Fruit fly (Drosophila melanogaster) whole organism, embryonic: ENCODE measurements around the gene CG14339.

Experiments
- Antp ChIP-seq: fragments of 200-800 bp; sonication (Bioruptor generic); optimal IDR thresholded peaks from 3 replicates; lab custom pipeline; 2016; ENCODE audit warnings: missing biosample characterization, missing genetic modification characterization
- CG10462 ChIP-seq: fragments of 200-800 bp; sonication (Bioruptor generic); optimal IDR thresholded peaks from 2 replicates; lab custom pipeline; 2016; ENCODE audit warnings: missing biosample characterization, missing genetic modification characterization
- CG10543 ChIP-seq: fragments of 200-800 bp; sonication (Bioruptor generic); optimal IDR thresholded peaks from 3 replicates; lab custom pipeline; 2017; ENCODE audit warnings: missing biosample characterization, mild to moderate bottlenecking, missing genetic modification characterization, moderate library complexity
- CG11247 ChIP-seq: fragments of 200-800 bp; sonication (Bioruptor generic); IDR thresholded peaks from 2 replicates; pipeline ENCODE4 v1.3.6; 2022; ENCODE audit warnings: missing biosample characterization, missing genetic modification characterization
- CG11560 ChIP-seq: fragments of 200-800 bp; sonication (Bioruptor generic); IDR thresholded peaks from 3 replicates; pipeline ENCODE4 v1.3.6; 2022; ENCODE audit warnings: missing biosample characterization, missing genetic modification characterization
- CG12155 ChIP-seq: fragments of 200-800 bp; sonication (Bioruptor generic); optimal IDR thresholded peaks from 3 replicates; lab custom pipeline; 2016; ENCODE audit warnings: missing biosample characterization, missing genetic modification characterization
- CG12299 ChIP-seq: fragments of 200-800 bp; sonication (Bioruptor generic); optimal IDR thresholded peaks from 2 replicates; lab custom pipeline; 2018; ENCODE audit warnings: missing biosample characterization, mild to moderate bottlenecking, missing genetic modification characterization
- CG14667 ChIP-seq: fragments of 200-800 bp; sonication (Bioruptor generic); IDR thresholded peaks from 2 replicates; pipeline ENCODE4 v1.3.6; 2022; ENCODE audit warnings: missing biosample characterization, missing genetic modification characterization
- CG15073 ChIP-seq: fragments of 200-800 bp; sonication (Bioruptor generic); optimal IDR thresholded peaks from 2 replicates; lab custom pipeline; 2016; ENCODE audit warnings: missing biosample characterization, missing genetic modification characterization
- CG15269 ChIP-seq: fragments of 200-800 bp; sonication (Bioruptor generic); optimal IDR thresholded peaks from 2 replicates; lab custom pipeline; 2018; ENCODE audit warnings: missing biosample characterization, mild to moderate bottlenecking, missing genetic modification characterization, moderate library complexity
- CG18764 ChIP-seq: fragments of 200-800 bp; sonication (Bioruptor generic); optimal IDR thresholded peaks from 3 replicates; lab custom pipeline; 2016; ENCODE audit warnings: missing biosample characterization, missing genetic modification characterization
- CG2199 ChIP-seq: fragments of 200-800 bp; sonication (Bioruptor generic); IDR thresholded peaks from 3 replicates; pipeline ENCODE4 v1.3.6; 2022; ENCODE audit warnings: missing biosample characterization, missing genetic modification characterization
- CG3407 ChIP-seq: fragments of 200-800 bp; sonication (Bioruptor generic); optimal IDR thresholded peaks from 2 replicates; lab custom pipeline; 2018; ENCODE audit warnings: missing biosample characterization, mild to moderate bottlenecking, missing genetic modification characterization
- CG3995 ChIP-seq: fragments of 200-800 bp; sonication (Bioruptor generic); optimal IDR thresholded peaks from 3 replicates; lab custom pipeline; 2016; ENCODE audit warnings: missing biosample characterization, missing genetic modification characterization
- CG4404 ChIP-seq: fragments of 200-800 bp; sonication (Bioruptor generic); IDR thresholded peaks from 2 replicates; pipeline ENCODE4 v1.3.6; 2022; ENCODE audit warnings: missing biosample characterization, missing genetic modification characterization
- CG6854 ChIP-seq: fragments of 200-800 bp; sonication (Bioruptor generic); optimal IDR thresholded peaks from 3 replicates; lab custom pipeline; 2017; ENCODE audit warnings: missing biosample characterization, mild to moderate bottlenecking, missing genetic modification characterization
- CG7786 ChIP-seq: fragments of 200-800 bp; sonication (Bioruptor generic); optimal IDR thresholded peaks from 2 replicates; lab custom pipeline; 2016; ENCODE audit warnings: missing biosample characterization, missing genetic modification characterization
- CG8281 ChIP-seq: fragments of 200-800 bp; sonication (Bioruptor generic); optimal IDR thresholded peaks from 2 replicates; lab custom pipeline; 2018; ENCODE audit warnings: missing biosample characterization, mild to moderate bottlenecking, missing genetic modification characterization, moderate library complexity
- CG8765 ChIP-seq: fragments of 200-800 bp; sonication (Bioruptor generic); IDR thresholded peaks from 2 replicates; pipeline ENCODE4 v1.3.6; 2022; ENCODE audit warnings: missing biosample characterization, missing genetic modification characterization
- CG9215 ChIP-seq: fragments of 200-800 bp; sonication (Bioruptor generic); IDR thresholded peaks from 2 replicates; pipeline ENCODE4 v1.3.6; 2022; ENCODE audit warnings: missing biosample characterization, missing genetic modification characterization
- Chrac-16 ChIP-seq: fragments of 200-800 bp; sonication (Bioruptor generic); optimal IDR thresholded peaks from 3 replicates; lab custom pipeline; 2016; ENCODE audit warnings: missing biosample characterization, missing genetic modification characterization
- CkIIα-i1 ChIP-seq: fragments of 200-800 bp; sonication (Bioruptor generic); IDR thresholded peaks from 2 replicates; pipeline ENCODE4 v1.3.6; 2022; ENCODE audit warnings: missing biosample characterization, missing genetic modification characterization
- D19B ChIP-seq: fragments of 200-800 bp; sonication (Bioruptor generic); optimal IDR thresholded peaks from 2 replicates; lab custom pipeline; 2017; ENCODE audit warnings: missing biosample characterization, mild to moderate bottlenecking, missing genetic modification characterization
- Dek ChIP-seq: fragments of 200-800 bp; sonication (Bioruptor generic); optimal IDR thresholded peaks from 3 replicates; lab custom pipeline; 2019; ENCODE audit warnings: missing biosample characterization, mild to moderate bottlenecking, missing genetic modification characterization, moderate library complexity
- Dfd ChIP-seq, 2 experiments: fragments of >200 bp; optimal IDR thresholded peaks; 2 replicates each; lab custom pipeline; 2017; ENCODE audit warnings: missing biosample characterization in 2 of 2, missing genetic modification characterization in 2 of 2
- Hmr ChIP-seq: fragments of 200-800 bp; sonication (Bioruptor generic); optimal IDR thresholded peaks from 3 replicates; lab custom pipeline; 2017; ENCODE audit warnings: mild to moderate bottlenecking, missing biosample characterization, missing genetic modification reagents, missing genetic modification characterization
- Hr51 ChIP-seq, 2 experiments: fragments of 200-800 bp; sonication (Bioruptor generic); optimal IDR thresholded peaks; 2 replicates in 1 of 2; 3 replicates in 1 of 2; lab custom pipeline; 2016 to 2018; ENCODE audit warnings: missing biosample characterization in 2 of 2, missing genetic modification characterization in 2 of 2, mild to moderate bottlenecking in 1 of 2, moderate library complexity in 1 of 2
- Jarid2 ChIP-seq: fragments of 200-800 bp; sonication (Bioruptor generic); optimal IDR thresholded peaks from 3 replicates; lab custom pipeline; 2017; ENCODE audit warnings: mild to moderate bottlenecking, missing biosample characterization, missing genetic modification reagents, missing genetic modification characterization
- Max ChIP-seq: fragments of 200-800 bp; sonication (Bioruptor generic); optimal IDR thresholded peaks from 2 replicates; lab custom pipeline; 2016; ENCODE audit warnings: missing biosample characterization, mild to moderate bottlenecking, missing genetic modification characterization
- Myb ChIP-seq: fragments of 200-800 bp; sonication (Bioruptor generic); optimal IDR thresholded peaks from 2 replicates; lab custom pipeline; 2016; ENCODE audit warnings: missing biosample characterization, missing genetic modification characterization
- Nf-YA ChIP-seq: fragments of 200-800 bp; sonication (Bioruptor generic); IDR thresholded peaks from 2 replicates; pipeline ENCODE4 v1.3.6; 2022; ENCODE audit warnings: missing biosample characterization, missing genetic modification characterization
- TFAM ChIP-seq: fragments of 200-800 bp; sonication (Bioruptor generic); optimal IDR thresholded peaks from 2 replicates; lab custom pipeline; 2017; ENCODE audit warnings: missing biosample characterization, missing genetic modification characterization, inconsistent platforms
- Trl ChIP-seq, 3 experiments: fragments of >200 bp in 2 of 3; fragments of 200-800 bp in 1 of 3; sonication (Bioruptor generic) in 1 of 3; optimal IDR thresholded peaks; 2 replicates in 1 of 3; 3 replicates in 2 of 3; lab custom pipeline; 2016 to 2017; ENCODE audit warnings: missing biosample characterization in 1 of 3, missing genetic modification characterization in 1 of 3
- aop ChIP-seq: fragments of 200-800 bp; sonication (Bioruptor generic); IDR thresholded peaks from 2 replicates; pipeline ENCODE4 v1.3.6; 2022; ENCODE audit warnings: missing biosample characterization, missing genetic modification characterization
- cg ChIP-seq: fragments of 200-800 bp; sonication (Bioruptor generic); optimal IDR thresholded peaks from 3 replicates; lab custom pipeline; 2019; ENCODE audit warnings: missing biosample characterization, mild to moderate bottlenecking, missing genetic modification characterization, moderate library complexity
- dati ChIP-seq: fragments of 200-800 bp; sonication (Bioruptor generic); IDR thresholded peaks from 2 replicates; pipeline ENCODE4 v1.3.6; 2022; ENCODE audit warnings: missing biosample characterization, missing genetic modification characterization
- dmrt99B ChIP-seq: fragments of 200-800 bp; sonication (Bioruptor generic); optimal IDR thresholded peaks from 2 replicates; lab custom pipeline; 2018; ENCODE audit warnings: missing biosample characterization, mild to moderate bottlenecking, missing genetic modification characterization, moderate library complexity
- fd64A ChIP-seq: fragments of 200-800 bp; sonication (Bioruptor generic); optimal IDR thresholded peaks from 3 replicates; lab custom pipeline; 2018; ENCODE audit warnings: missing biosample characterization, mild to moderate bottlenecking, missing genetic modification characterization
- fru ChIP-seq: fragments of >200 bp; optimal IDR thresholded peaks from 2 replicates; lab custom pipeline; 2017
- h ChIP-seq: fragments of >200 bp; optimal IDR thresholded peaks from 2 replicates; lab custom pipeline; 2017
- klu ChIP-seq: fragments of 200-800 bp; sonication (Bioruptor generic); IDR thresholded peaks from 2 replicates; pipeline ENCODE4 v1.3.6; 2022; ENCODE audit warnings: missing biosample characterization, missing genetic modification characterization
- mld ChIP-seq: fragments of 200-800 bp; sonication (Bioruptor generic); IDR thresholded peaks from 3 replicates; pipeline ENCODE4 v1.3.6; 2022; ENCODE audit warnings: missing biosample characterization, missing genetic modification characterization; ENCODE audit not compliant: partially characterized antibody
- odd ChIP-seq: fragments of 200-800 bp; sonication (Bioruptor generic); optimal IDR thresholded peaks from 2 replicates; lab custom pipeline; 2017; ENCODE audit warnings: missing biosample characterization, mild to moderate bottlenecking, missing genetic modification characterization
- sima ChIP-seq: fragments of 200-800 bp; sonication (Bioruptor generic); optimal IDR thresholded peaks from 2 replicates; lab custom pipeline; 2016; ENCODE audit warnings: missing biosample characterization, missing genetic modification characterization
- tin ChIP-seq: fragments of 200-800 bp; sonication (Bioruptor generic); optimal IDR thresholded peaks from 3 replicates; lab custom pipeline; 2016; ENCODE audit warnings: missing biosample characterization, missing genetic modification characterization
- tll ChIP-seq, 2 experiments: fragments of 200-800 bp in 1 of 2; fragments of >200 bp in 1 of 2; sonication (Bioruptor generic) in 1 of 2; optimal IDR thresholded peaks; 2 replicates each; lab custom pipeline; 2017 to 2019; ENCODE audit warnings: missing biosample characterization in 2 of 2, missing genetic modification characterization in 2 of 2, mild to moderate bottlenecking in 1 of 2, moderate library complexity in 1 of 2
- trem ChIP-seq: fragments of 200-800 bp; optimal IDR thresholded peaks from 3 replicates; lab custom pipeline; 2019; ENCODE audit warnings: missing biosample characterization, mild to moderate bottlenecking, missing genetic modification characterization, moderate library complexity
- twi ChIP-seq: fragments of 200-800 bp; optimal IDR thresholded peaks from 2 replicates; lab custom pipeline; 2019; ENCODE audit warnings: missing biosample characterization, mild to moderate bottlenecking, missing genetic modification characterization, moderate library complexity
- usp ChIP-seq: fragments of >200 bp; optimal IDR thresholded peaks from 2 replicates; lab custom pipeline; 2017; ENCODE audit warnings: missing biosample characterization, missing genetic modification characterization
- vnd ChIP-seq: fragments of 200-800 bp; sonication (Bioruptor generic); IDR thresholded peaks from 3 replicates; pipeline ENCODE4 v1.3.6; 2022; ENCODE audit warnings: missing biosample characterization, missing genetic modification characterization; ENCODE audit not compliant: partially characterized antibody
- zfh1 ChIP-seq: fragments of 200-800 bp; sonication (Bioruptor generic); IDR thresholded peaks from 3 replicates; pipeline ENCODE4 v1.3.6; 2022; ENCODE audit warnings: missing biosample characterization, missing genetic modification characterization

Gene CG14339

dm6 chr2L:1072184-1072583 lies 36.2 kb upstream of the CG14339 start (continued):
- TF ChIP-seq dati (GFP tag; lab: Robert Waterston, UW): peak; percentile 81
- peak; percentile 67; the same call in 1 of the 2 replicates for TF ChIP-seq CG14667 (GFP tag; lab: Robert Waterston, UW)
- TF ChIP-seq CG11560 (tag; lab: Robert Waterston, UW): peak; percentile 64
- TF ChIP-seq odd (GFP tag; lab: Kevin White, UChicago): peak; percentile 95
- peak; percentile 13 for TF ChIP-seq cg (GFP tag; lab: Kevin White, UChicago)
- no peak for TF ChIP-seq fru
- peak; percentile 92 for TF ChIP-seq TFAM
- peak; percentile 78 for TF ChIP-seq CG15269 (tag; lab: Kevin White, UChicago)
- TF ChIP-seq CG12155 (GFP tag; lab: Kevin White, UChicago): peak; percentile 80
- TF ChIP-seq CG8765 (GFP tag; lab: Robert Waterston, UW): no peak
- TF ChIP-seq usp (GFP tag; lab: Kevin White, UChicago): no peak
- peak; percentile 58 for TF ChIP-seq CG3995
- TF ChIP-seq CG6854 (GFP tag; lab: Kevin White, UChicago): peak; percentile 88
- peak; percentile 86 for TF ChIP-seq CG8281 (tag; lab: Kevin White, UChicago)
- peak; percentile 99 for TF ChIP-seq fd64A
- no peak for TF ChIP-seq Dfd (GFP tag; optimal IDR thresholded peaks at IDR 0.05; lab: Kevin White, UChicago)
- TF ChIP-seq Chrac-16: peak; percentile 30
- peak; percentile 70 for TF ChIP-seq Myb (GFP tag; lab: Kevin White, UChicago)
- TF ChIP-seq aop (GFP tag; lab: Robert Waterston, UW): peak; percentile 78; the same call in 1 of the 2 replicates
- peak; percentile 91 for TF ChIP-seq CG11247
- peak; percentile 7; the same call in 1 of the 2 replicates for TF ChIP-seq CG4404 (GFP tag; lab: Robert Waterston, UW)
- TF ChIP-seq mld (GFP tag; lab: Robert Waterston, UW): no peak
- TF ChIP-seq klu: peak; percentile 76
- peak; percentile 83; the same call in 1 of the 3 replicates for TF ChIP-seq CG2199 (GFP tag; lab: Robert Waterston, UW)
- peak; percentile 14 for TF ChIP-seq CG15073
- TF ChIP-seq CG9215 (GFP tag; lab: Robert Waterston, UW): peak; percentile 57
- TF ChIP-seq CG3407 (GFP tag; lab: Kevin White, UChicago): peak; percentile 99
- no peak for TF ChIP-seq Trl (optimal IDR thresholded peaks at IDR 0.05; lab: Kevin White, UChicago)
- peak; percentile 97 for TF ChIP-seq Trl (GFP tag; optimal IDR thresholded peaks at IDR 0.05; lab: Kevin White, UChicago)
- peak; percentile 80 for TF ChIP-seq tin
- peak; percentile 76 for TF ChIP-seq D19B (GFP tag; lab: Kevin White, UChicago)
- TF ChIP-seq Nf-YA (GFP tag; lab: Robert Waterston, UW): peak; percentile 94
- peak; percentile 95 for TF ChIP-seq CG10543 (GFP tag; lab: Kevin White, UChicago)
- peak; percentile 76 for TF ChIP-seq trem (tag; lab: Kevin White, UChicago)
- TF ChIP-seq Max (GFP tag; lab: Kevin White, UChicago): peak; percentile 91
- TF ChIP-seq zfh1: peak; percentile 95
- peak; percentile 67 to 92 for TF ChIP-seq Hr51 (GFP tag; optimal IDR thresholded peaks at IDR 0.05; lab: Kevin White, UChicago)
- peak; percentile 79 for TF ChIP-seq Dek (tag; lab: Kevin White, UChicago)
- TF ChIP-seq Hmr (GFP tag; lab: Kevin White, UChicago): peak; percentile 94
- TF ChIP-seq vnd (GFP tag; lab: Robert Waterston, UW): no peak
- TF ChIP-seq CG10462: peak; percentile 90
- TF ChIP-seq CG18764 (GFP tag; lab: Kevin White, UChicago): peak; percentile 95
- TF ChIP-seq CG7786 (GFP tag; lab: Kevin White, UChicago): peak; percentile 87
- TF ChIP-seq CkIIα-i1 (GFP tag; lab: Robert Waterston, UW): peak; percentile 65; the same call in 1 of the 2 replicates
- TF ChIP-seq Jarid2 (GFP tag; lab: Kevin White, UChicago): peak; percentile 84
- TF ChIP-seq h (lab: Kevin White, UChicago): no peak
- TF ChIP-seq twi (tag; lab: Kevin White, UChicago): peak; percentile 76
- TF ChIP-seq CG12299 (tag; lab: Kevin White, UChicago): peak; percentile 92
- peak; percentile 84 for TF ChIP-seq sima (GFP tag; lab: Kevin White, UChicago)
- TF ChIP-seq dmrt99B: peak; percentile 86
- peak; percentile 90 for TF ChIP-seq Antp (GFP tag; lab: Kevin White, UChicago)
- TF ChIP-seq tll (GFP tag; optimal IDR thresholded peaks at IDR 0.05; lab: Kevin White, UChicago): peak in 1 of 2 experiments; percentile 22
